Worm (Caenorhabditis elegans) whole organism, midembryonic: ENCODE results near the gene fbxa-184.

Experiments
- flt-1 ChIP-seq: fragments of 200-800 bp; sonication (Bioruptor generic); IDR thresholded peaks from 2 replicates; pipeline ENCODE4 v1.3.6; 2022; ENCODE audit warnings: missing genetic modification characterization, missing compliant biosample characterization
- klf-2 ChIP-seq: fragments of 200-800 bp; sonication (Bioruptor generic); conservative IDR thresholded peaks from 2 replicates; pipeline ENCODE4 v1.3.6; 2022; ENCODE audit warnings: missing genetic modification reagents, missing genetic modification characterization, missing compliant biosample characterization
- ref-1 ChIP-seq: fragments of 200-800 bp; sonication (Bioruptor generic); conservative IDR thresholded peaks from 2 replicates; pipeline ENCODE4 v1.3.6; 2022; ENCODE audit warnings: missing genetic modification reagents, missing genetic modification characterization, missing compliant biosample characterization
- tab-1 ChIP-seq: fragments of 200-800 bp; sonication (Bioruptor generic); IDR thresholded peaks from 2 replicates; pipeline ENCODE4 v1.3.6; 2022; ENCODE audit warnings: missing genetic modification characterization, missing compliant biosample characterization
- ztf-23 ChIP-seq: fragments of 200-800 bp; sonication (Bioruptor generic); IDR thresholded peaks from 2 replicates; pipeline ENCODE4 v1.3.6; 2022; ENCODE audit warnings: missing genetic modification reagents, missing genetic modification characterization, missing compliant biosample characterization
- ztf-29 ChIP-seq: fragments of 200-800 bp; sonication (Bioruptor generic); IDR thresholded peaks from 2 replicates; pipeline ENCODE4 v1.3.6; 2022; ENCODE audit warnings: missing genetic modification reagents, missing genetic modification characterization, missing compliant biosample characterization

- TF ChIP-seq ztf-23 (GFP tag; lab: Robert Waterston, UW) (no peak), ref-1 (GFP tag; lab: Robert Waterston, UW) (no peak), klf-2 (no peak), flt-1 (GFP tag; lab: Robert Waterston, UW) (no peak), tab-1 (GFP tag; lab: Robert Waterston, UW) (no peak), ztf-29 (GFP tag; lab: Robert Waterston, UW) (no peak)
Measured at ce11 chrII:1679081-1679480, 31.0 kb upstream of the fbxa-184 start, which contains the start of gene irld-36.
